Fruit fly (Drosophila melanogaster): Measurements from ENCODE around the gene Jon74E.

The Jon74E gene

dm6 chr3L:17563133-17563532 lies 14.2 kb upstream of the Jon74E start (continued):
- TF ChIP-seq lov (optimal IDR thresholded peaks at IDR 0.05) (no peak), lov (GFP tag; IDR thresholded peaks at IDR 0.05) (no peak), Sox100B (GFP tag; optimal IDR thresholded peaks at IDR 0.05) (peak; percentile 5), CG2712 (tag; optimal IDR thresholded peaks at IDR 0.05) (no peak), maf-S (GFP tag; optimal IDR thresholded peaks at IDR 0.05) (no peak), lmd (GFP tag; IDR thresholded peaks at IDR 0.05) (no peak), CG4707 (GFP tag; optimal IDR thresholded peaks at IDR 0.05) (peak; percentile 70), Gug (GFP tag; IDR thresholded peaks at IDR 0.05) (no peak), dmrt99B (tag; optimal IDR thresholded peaks at IDR 0.05) (peak; percentile 27), CG10274 (GFP tag; optimal IDR thresholded peaks at IDR 0.05) (no peak), sd (tag; optimal IDR thresholded peaks at IDR 0.05) (no peak), Med (GFP tag) (peak; percentile 8), Six4 (GFP tag; optimal IDR thresholded peaks at IDR 0.05) (no peak), emc (GFP tag; optimal IDR thresholded peaks at IDR 0.05) (no peak), sisA (GFP tag; IDR thresholded peaks at IDR 0.05) (no peak), row (GFP tag; IDR thresholded peaks at IDR 0.05) (peak; percentile 59; the same call in 2 of the 3 replicates), chinmo (GFP tag; IDR thresholded peaks at IDR 0.05; ENCODE audit: partially characterized antibody) (no peak), lilli (GFP tag; optimal IDR thresholded peaks at IDR 0.05) (no peak), ab (GFP tag; optimal IDR thresholded peaks at IDR 0.05) (no peak), CG4360 (GFP tag; IDR thresholded peaks at IDR 0.05) (no peak), CG8478 (optimal IDR thresholded peaks at IDR 0.05) (no peak), CG1792 (GFP tag; optimal IDR thresholded peaks at IDR 0.05) (no peak), zfh1 (GFP tag; IDR thresholded peaks at IDR 0.05) (0 out of 3 replicates have a peak, but pooled peaks have one; percentile 27), CG30403 (GFP tag; optimal IDR thresholded peaks at IDR 0.05) (no peak), h (optimal IDR thresholded peaks at IDR 0.05) (no peak), kni (GFP tag; optimal IDR thresholded peaks at IDR 0.05) (no peak), CG4854 (GFP tag; optimal IDR thresholded peaks at IDR 0.05) (no peak), twi (tag; optimal IDR thresholded peaks at IDR 0.05) (no peak), run (tag; optimal IDR thresholded peaks at IDR 0.05) (no peak), CG14667 (GFP tag; IDR thresholded peaks at IDR 0.05) (no peak), CG31388 (GFP tag; optimal IDR thresholded peaks at IDR 0.05) (no peak), Dp (GFP tag; optimal IDR thresholded peaks at IDR 0.05) (no peak), CG7372 (GFP tag; IDR thresholded peaks at IDR 0.05) (no peak), mirr (GFP tag; optimal IDR thresholded peaks at IDR 0.05) (no peak), nau (GFP tag; optimal IDR thresholded peaks at IDR 0.05) (no peak), CG18619 (GFP tag; optimal IDR thresholded peaks at IDR 0.05) (no peak), CG32772 (GFP tag; IDR thresholded peaks at IDR 0.05) (0 out of 2 replicates have a peak, but pooled peaks have one; percentile 24), CG9797 (GFP tag; optimal IDR thresholded peaks at IDR 0.05) (no peak), CG14710 (tag; optimal IDR thresholded peaks at IDR 0.05) (no peak), CG17186 (GFP tag; optimal IDR thresholded peaks at IDR 0.05) (no peak), pan (optimal IDR thresholded peaks at IDR 0.05) (no peak), pan (GFP tag; optimal IDR thresholded peaks at IDR 0.05 in 1 of 2, IDR thresholded peaks at IDR 0.05 in 1 of 2) (no peak), CG7839 (tag; optimal IDR thresholded peaks at IDR 0.05) (peak; percentile 4), BtbVII (GFP tag; optimal IDR thresholded peaks at IDR 0.05) (no peak), CrebB (tag; optimal IDR thresholded peaks at IDR 0.05) (no peak), dpn (GFP tag; optimal IDR thresholded peaks at IDR 0.05) (no peak), Opbp (GFP tag; IDR thresholded peaks at IDR 0.05; ENCODE audit: partially characterized antibody) (no peak), Ptx1 (GFP tag; IDR thresholded peaks at IDR 0.05) (no peak; the same call in 1 of the 2 replicates), CG10654 (GFP tag; optimal IDR thresholded peaks at IDR 0.05) (no peak), vnd (GFP tag; IDR thresholded peaks at IDR 0.05; ENCODE audit: partially characterized antibody) (no peak), CG13894 (tag; optimal IDR thresholded peaks at IDR 0.05) (no peak), Ravus (GFP tag; IDR thresholded peaks at IDR 0.05) (no peak), sqz (GFP tag; optimal IDR thresholded peaks at IDR 0.05) (peak; percentile 46)
